Worm (Caenorhabditis elegans) whole organism, early embryonic: ENCODE results near the gene sma-10.

ENCODE experiments used
- B0310.2 ChIP-seq: sonication (generic microtip); optimal IDR thresholded peaks from 2 replicates; lab custom pipeline; 2016; ENCODE audit warnings: mild to moderate bottlenecking, missing genetic modification characterization, missing compliant biosample characterization
- F13C5.2 ChIP-seq: sonication (generic microtip); optimal IDR thresholded peaks from 2 replicates; lab custom pipeline; 2017; ENCODE audit warnings: mild to moderate bottlenecking, missing genetic modification characterization, inconsistent platforms, missing compliant biosample characterization
- aly-1 ChIP-seq: sonication (generic microtip); optimal IDR thresholded peaks from 2 replicates; lab custom pipeline; 2016; ENCODE audit warnings: missing genetic modification characterization, missing compliant biosample characterization
- ama-1 ChIP-seq: fragments of 150-350 bp; optimal IDR thresholded peaks from 2 replicates; lab custom pipeline; 2014
- ceh-13 ChIP-seq: fragments of 200-800 bp; sonication (Bioruptor generic); optimal IDR thresholded peaks from 2 replicates; lab custom pipeline; 2018; ENCODE audit warnings: mild to moderate bottlenecking, missing genetic modification characterization, missing compliant biosample characterization
- ets-7 ChIP-seq: sonication (generic microtip); optimal IDR thresholded peaks from 2 replicates; lab custom pipeline; 2016; ENCODE audit warnings: missing genotype, missing genetic modification characterization, missing compliant biosample characterization
- flt-1 ChIP-seq: fragments of 200-800 bp; sonication (Bioruptor generic); IDR thresholded peaks from 2 replicates; pipeline ENCODE4 v1.3.6; 2022; ENCODE audit warnings: missing genetic modification characterization, missing compliant biosample characterization
- hmbx-1 ChIP-seq: sonication (generic microtip); optimal IDR thresholded peaks from 2 replicates; lab custom pipeline; 2016; ENCODE audit warnings: mild to moderate bottlenecking, missing genetic modification characterization, missing compliant biosample characterization
- hmg-4 ChIP-seq: fragments of 200-800 bp; sonication (Bioruptor generic); optimal IDR thresholded peaks from 2 replicates; lab custom pipeline; 2018; ENCODE audit warnings: mild to moderate bottlenecking, missing genetic modification characterization, missing compliant biosample characterization
- hnd-1 ChIP-seq: sonication (generic microtip); optimal IDR thresholded peaks from 2 replicates; lab custom pipeline; 2016; ENCODE audit warnings: missing genetic modification characterization, missing compliant biosample characterization
- pes-1 ChIP-seq: fragments of 200-800 bp; sonication (Bioruptor generic); IDR thresholded peaks from 2 replicates; pipeline ENCODE4 v1.3.6; 2022; ENCODE audit warnings: missing genetic modification reagents, missing genetic modification characterization, missing compliant biosample characterization
- scrt-1 ChIP-seq: fragments of 200-800 bp; sonication (Bioruptor generic); IDR thresholded peaks from 2 replicates; pipeline ENCODE4 v1.3.6; 2022; ENCODE audit warnings: missing genetic modification characterization, missing compliant biosample characterization
- sea-1 ChIP-seq: fragments of 200-800 bp; sonication (Bioruptor generic); conservative IDR thresholded peaks from 2 replicates; pipeline ENCODE4 v1.3.6; 2022; ENCODE audit warnings: missing genetic modification characterization, missing compliant biosample characterization

DNA sequence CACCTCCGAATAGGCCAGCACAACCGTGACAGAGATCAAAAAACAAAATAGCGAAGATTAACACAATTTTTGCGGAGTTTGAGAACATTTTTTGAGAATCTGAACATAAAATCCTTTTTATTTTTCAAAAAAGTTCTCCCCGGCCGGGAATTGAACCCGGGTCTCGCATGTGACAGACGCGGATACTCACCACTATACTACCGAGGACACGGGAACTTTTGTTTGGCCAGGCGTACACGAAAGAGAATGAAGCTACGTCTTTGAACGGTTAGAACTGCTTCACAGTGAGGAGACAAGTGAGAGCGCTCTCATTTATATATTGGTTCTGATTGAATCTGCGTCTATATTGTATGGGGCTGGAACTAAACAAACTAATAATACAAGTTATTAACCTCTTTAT is 48.3 kb downstream of the sma-10 start, which contains the start of gene grl-26:
- TF ChIP-seq ama-1 (lab: Kevin White, UChicago) (no peak), hnd-1 (tag; lab: Kevin White, UChicago) (peak; percentile 38), flt-1 (GFP tag; lab: Robert Waterston, UW) (peak; percentile 47), F13C5.2 (tag; lab: Kevin White, UChicago) (peak; percentile 50), pes-1 (GFP tag; lab: Robert Waterston, UW) (peak; percentile 72), ets-7 (no peak), B0310.2 (tag; lab: Kevin White, UChicago) (no peak), hmg-4 (GFP tag; lab: Kevin White, UChicago) (peak; percentile 38), scrt-1 (GFP tag; lab: Robert Waterston, UW) (peak; percentile 83), hmbx-1 (tag; lab: Kevin White, UChicago) (no peak), ceh-13 (GFP tag; lab: Kevin White, UChicago) (no peak), sea-1 (GFP tag; lab: Robert Waterston, UW) (peak; percentile 34; the same call in 1 of the 2 replicates), aly-1 (tag; lab: Kevin White, UChicago) (peak; percentile 29)
